Worm (Caenorhabditis elegans) whole organism, young adult: ENCODE results near the gene F55C9.11.

ENCODE experiments used
- Y67H2A.10 ChIP-seq: fragments of 200-800 bp; sonication (Bioruptor generic); conservative IDR thresholded peaks from 2 replicates; pipeline ENCODE4 v1.3.6; 2022; ENCODE audit warnings: missing genetic modification reagents, missing genetic modification characterization, missing compliant biosample characterization
- Y95B8A.8 ChIP-seq: fragments of 200-800 bp; sonication (Bioruptor generic); IDR thresholded peaks from 2 replicates; pipeline ENCODE4 v1.3.6; 2022; ENCODE audit warnings: missing genetic modification reagents, missing genetic modification characterization, missing compliant biosample characterization
- attf-6 ChIP-seq: fragments of 200-800 bp; sonication (Bioruptor generic); IDR thresholded peaks from 2 replicates; pipeline ENCODE4 v1.3.6; 2022; ENCODE audit warnings: missing genetic modification reagents, missing genetic modification characterization, missing compliant biosample characterization
- egl-18 ChIP-seq: fragments of 200-800 bp; sonication (Bioruptor generic); IDR thresholded peaks from 2 replicates; pipeline ENCODE4 v1.3.6; 2022; ENCODE audit warnings: missing genetic modification reagents, missing genetic modification characterization, missing compliant biosample characterization
- mcd-1 ChIP-seq: fragments of 200-800 bp; sonication (Bioruptor generic); IDR thresholded peaks from 2 replicates; pipeline ENCODE4 v1.3.6; 2022; ENCODE audit warnings: missing genetic modification reagents, missing genetic modification characterization, missing compliant biosample characterization
- nfyb-1 ChIP-seq: fragments of 200-800 bp; sonication (Bioruptor generic); IDR thresholded peaks from 2 replicates; pipeline ENCODE4 v1.3.6; 2022; ENCODE audit warnings: missing genetic modification reagents, missing genetic modification characterization, missing compliant biosample characterization
- nhr-120 ChIP-seq: fragments of 200-800 bp; sonication (Bioruptor generic); IDR thresholded peaks from 2 replicates; pipeline ENCODE4 v1.3.6; 2022; ENCODE audit warnings: missing genetic modification characterization, missing compliant biosample characterization

F55C9.11 gene

ce11 chrV:19257653-19258052 is 51.8 kb downstream of the F55C9.11 start, which contains the start of gene F21D9.3:
Gene F21D9.3, minus strand, starts transcription at chrV:19257753.
- no peak for TF ChIP-seq egl-18 (GFP tag; lab: Robert Waterston, UW)
- no peak for TF ChIP-seq Y67H2A.10
- TF ChIP-seq Y95B8A.8 (GFP tag; lab: Robert Waterston, UW) = no peak
- TF ChIP-seq attf-6 = no peak
- no peak for TF ChIP-seq mcd-1
- TF ChIP-seq nhr-120 (GFP tag; lab: Robert Waterston, UW) = no peak
- no peak for TF ChIP-seq nfyb-1 (GFP tag; lab: Robert Waterston, UW)
